Worm (Caenorhabditis elegans): ENCODE measurements around the gene cpn-2.

ce11 chrII:367455-367854 lies 29.9 kb downstream of the cpn-2 start, which contains the start of gene ptr-3:
- TF ChIP-seq unc-98 (GFP tag; IDR thresholded peaks at IDR 0.05), result no peak
- no peak for TF ChIP-seq fkh-4 (tag; optimal IDR thresholded peaks at IDR 0.05; ENCODE audit: borderline replicate concordance)
- TF ChIP-seq egl-27 (tag; optimal IDR thresholded peaks at IDR 0.05), result no peak
- TF ChIP-seq elt-3 (tag; optimal IDR thresholded peaks at IDR 0.05), result no peak
- TF ChIP-seq elt-2 (tag; optimal IDR thresholded peaks at IDR 0.05), result no peak
- no peak for TF ChIP-seq nhr-76 (tag; optimal IDR thresholded peaks at IDR 0.05)
- TF ChIP-seq ama-1 (optimal IDR thresholded peaks at IDR 0.05), result no peak
- TF ChIP-seq nhr-11 (tag; optimal IDR thresholded peaks at IDR 0.05), result no peak
- TF ChIP-seq nhr-237 (tag; optimal IDR thresholded peaks at IDR 0.05), result no peak
- no peak for TF ChIP-seq pqm-1 (tag; optimal IDR thresholded peaks at IDR 0.05)
- TF ChIP-seq unc-62 (GFP tag; optimal IDR thresholded peaks at IDR 0.05), result no peak
- TF ChIP-seq ceh-82 (tag; optimal IDR thresholded peaks at IDR 0.05), result no peak
- no peak for TF ChIP-seq ceh-63 (GFP tag; optimal IDR thresholded peaks at IDR 0.05)
